Fruit fly (Drosophila melanogaster) whole organism, embryonic: ENCODE data around the gene Megf8.

Source experiments
- Aef1 ChIP-seq: fragments of 200-800 bp; sonication (Bioruptor generic); IDR thresholded peaks from 3 replicates; pipeline ENCODE4 v1.3.6; 2022; ENCODE audit warnings: missing biosample characterization, missing genetic modification characterization
- Asciz ChIP-seq: fragments of 200-800 bp; sonication (Bioruptor generic); optimal IDR thresholded peaks from 2 replicates; lab custom pipeline; 2017; ENCODE audit warnings: missing biosample characterization, mild to moderate bottlenecking, missing genetic modification characterization, missing genetic modification reagents
- B-H1 ChIP-seq: fragments of 200-800 bp; sonication (Bioruptor generic); IDR thresholded peaks from 3 replicates; pipeline ENCODE4 v1.3.6; 2022; ENCODE audit warnings: missing biosample characterization, missing genetic modification characterization
- Bdp1 ChIP-seq: fragments of 200-800 bp; sonication (Bioruptor generic); optimal IDR thresholded peaks from 3 replicates; lab custom pipeline; 2016; ENCODE audit warnings: missing biosample characterization, missing genetic modification characterization
- CG10543 ChIP-seq: fragments of 200-800 bp; sonication (Bioruptor generic); optimal IDR thresholded peaks from 3 replicates; lab custom pipeline; 2017; ENCODE audit warnings: missing biosample characterization, mild to moderate bottlenecking, missing genetic modification characterization, moderate library complexity
- CG11085 ChIP-seq: fragments of 200-800 bp; sonication (Bioruptor generic); IDR thresholded peaks from 2 replicates; pipeline ENCODE4 v1.3.6; 2022; ENCODE audit warnings: missing biosample characterization, missing genetic modification characterization
- CG12659 ChIP-seq: fragments of 200-800 bp; sonication (Bioruptor generic); optimal IDR thresholded peaks from 3 replicates; lab custom pipeline; 2017; ENCODE audit warnings: mild to moderate bottlenecking, missing biosample characterization, missing genetic modification reagents, missing genetic modification characterization
- CG13624 ChIP-seq: fragments of 200-800 bp; sonication (Bioruptor generic); optimal IDR thresholded peaks from 2 replicates; lab custom pipeline; 2016; ENCODE audit warnings: missing biosample characterization, missing genetic modification characterization
- CG14050 ChIP-seq: fragments of 200-800 bp; sonication (Bioruptor generic); IDR thresholded peaks from 3 replicates; pipeline ENCODE4 v1.3.6; 2022; ENCODE audit warnings: missing biosample characterization, missing genetic modification characterization
- CG14710 ChIP-seq: fragments of 200-800 bp; sonication (Bioruptor generic); optimal IDR thresholded peaks from 3 replicates; lab custom pipeline; 2019; ENCODE audit warnings: missing biosample characterization, mild to moderate bottlenecking, missing genetic modification characterization, moderate library complexity
- CG15011 ChIP-seq: fragments of 200-800 bp; sonication (Bioruptor generic); optimal IDR thresholded peaks from 3 replicates; lab custom pipeline; 2018; ENCODE audit warnings: missing biosample characterization, mild to moderate bottlenecking, missing genetic modification characterization
- CG1602 ChIP-seq: fragments of 200-800 bp; sonication (Bioruptor generic); optimal IDR thresholded peaks from 3 replicates; lab custom pipeline; 2016; ENCODE audit warnings: missing biosample characterization, missing genetic modification characterization
- CG17361 ChIP-seq: fragments of 200-800 bp; sonication (Bioruptor generic); IDR thresholded peaks from 3 replicates; pipeline ENCODE4 v1.3.6; 2022; ENCODE audit warnings: missing biosample characterization, missing genetic modification characterization
- CG2678 ChIP-seq: fragments of 200-800 bp; sonication (Bioruptor generic); optimal IDR thresholded peaks from 3 replicates; lab custom pipeline; 2019; ENCODE audit warnings: missing biosample characterization, mild to moderate bottlenecking, missing genetic modification characterization, moderate library complexity
- CG31365 ChIP-seq: fragments of 200-800 bp; sonication (Bioruptor generic); optimal IDR thresholded peaks from 2 replicates; lab custom pipeline; 2018; ENCODE audit warnings: missing biosample characterization, mild to moderate bottlenecking, missing genetic modification characterization
- CG3281 ChIP-seq: fragments of 200-800 bp; sonication (Bioruptor generic); optimal IDR thresholded peaks from 3 replicates; lab custom pipeline; 2017; ENCODE audit warnings: missing biosample characterization, mild to moderate bottlenecking, missing genetic modification characterization
- CG6683 ChIP-seq: fragments of 200-800 bp; sonication (Bioruptor generic); optimal IDR thresholded peaks from 2 replicates; lab custom pipeline; 2017; ENCODE audit warnings: missing biosample characterization, mild to moderate bottlenecking, missing genetic modification characterization, missing genetic modification reagents
- CG6813 ChIP-seq: fragments of 200-800 bp; sonication (Bioruptor generic); optimal IDR thresholded peaks from 2 replicates; lab custom pipeline; 2017; ENCODE audit warnings: missing biosample characterization, missing genetic modification characterization, mild to moderate bottlenecking, moderate library complexity, missing genetic modification reagents
- CG7839 ChIP-seq: fragments of 200-800 bp; sonication (Bioruptor generic); optimal IDR thresholded peaks from 3 replicates; lab custom pipeline; 2018; ENCODE audit warnings: missing biosample characterization, mild to moderate bottlenecking, missing genetic modification characterization, moderate library complexity
- CG8290 ChIP-seq, 3 experiments: fragments of 200-800 bp; sonication (Bioruptor generic); optimal IDR thresholded peaks; 2 replicates each; lab custom pipeline; 2016 to 2019; ENCODE audit warnings: missing biosample characterization in 3 of 3, missing genetic modification characterization in 3 of 3, mild to moderate bottlenecking in 2 of 3, moderate library complexity in 1 of 3
- CG8924 ChIP-seq: fragments of 200-800 bp; optimal IDR thresholded peaks from 3 replicates; lab custom pipeline; 2019; ENCODE audit warnings: missing biosample characterization, mild to moderate bottlenecking, missing genetic modification characterization, moderate library complexity
- CG9727 ChIP-seq: fragments of 200-800 bp; sonication (Bioruptor generic); optimal IDR thresholded peaks from 3 replicates; lab custom pipeline; 2017; ENCODE audit warnings: missing biosample characterization, mild to moderate bottlenecking, missing genetic modification characterization
- Chrac-16 ChIP-seq: fragments of 200-800 bp; sonication (Bioruptor generic); optimal IDR thresholded peaks from 3 replicates; lab custom pipeline; 2016; ENCODE audit warnings: missing biosample characterization, missing genetic modification characterization
- E2f1 ChIP-seq: fragments of 200-800 bp; sonication (Bioruptor generic); IDR thresholded peaks from 2 replicates; pipeline ENCODE4 v1.3.6; 2022; ENCODE audit warnings: missing biosample characterization, missing genetic modification characterization
- Eip74EF ChIP-seq, 2 experiments: fragments of 200-800 bp in 1 of 2; fragments of >200 bp in 1 of 2; sonication (Bioruptor generic) in 1 of 2; optimal IDR thresholded peaks; 2 replicates each; lab custom pipeline; 2017 to 2019; ENCODE audit warnings: missing biosample characterization in 2 of 2, missing genetic modification characterization in 2 of 2, mild to moderate bottlenecking in 1 of 2, moderate library complexity in 1 of 2
- Ets65A ChIP-seq: fragments of 200-800 bp; sonication (Bioruptor generic); peaks from one replicate; lab custom pipeline; 2016; ENCODE audit warnings: missing biosample characterization, missing genetic modification characterization
- Fer1 ChIP-seq: fragments of 200-800 bp; sonication (Bioruptor generic); optimal IDR thresholded peaks from 2 replicates; lab custom pipeline; 2017; ENCODE audit warnings: missing biosample characterization, mild to moderate bottlenecking, missing genetic modification characterization
- Mad ChIP-seq: fragments of 200-800 bp; sonication (Bioruptor generic); optimal IDR thresholded peaks from 2 replicates; lab custom pipeline; 2016; ENCODE audit warnings: missing biosample characterization, missing genetic modification characterization
- Nf-YA ChIP-seq: fragments of 200-800 bp; sonication (Bioruptor generic); IDR thresholded peaks from 2 replicates; pipeline ENCODE4 v1.3.6; 2022; ENCODE audit warnings: missing biosample characterization, missing genetic modification characterization
- Oli ChIP-seq: fragments of 200-800 bp; sonication (Bioruptor generic); optimal IDR thresholded peaks from 2 replicates; lab custom pipeline; 2018; ENCODE audit warnings: missing biosample characterization, mild to moderate bottlenecking, missing genetic modification characterization, moderate library complexity
- Poxn ChIP-seq: fragments of 200-800 bp; sonication (Bioruptor generic); IDR thresholded peaks from 2 replicates; pipeline ENCODE4 v1.3.6; 2022; ENCODE audit warnings: missing biosample characterization, missing genetic modification characterization
- Usf ChIP-seq: fragments of 200-800 bp; sonication (Bioruptor generic); optimal IDR thresholded peaks from 2 replicates; lab custom pipeline; 2017; ENCODE audit warnings: missing genotype, missing biosample characterization, missing genetic modification characterization
- Xrp1 ChIP-seq: fragments of 200-800 bp; sonication (Bioruptor generic); IDR thresholded peaks from 2 replicates; pipeline ENCODE4 v1.3.6; 2022; ENCODE audit warnings: missing biosample characterization, missing genetic modification characterization
- aop ChIP-seq: fragments of 200-800 bp; sonication (Bioruptor generic); IDR thresholded peaks from 2 replicates; pipeline ENCODE4 v1.3.6; 2022; ENCODE audit warnings: missing biosample characterization, missing genetic modification characterization
- ato ChIP-seq: fragments of 200-800 bp; sonication (Bioruptor generic); IDR thresholded peaks from 2 replicates; pipeline ENCODE4 v1.3.6; 2022; ENCODE audit warnings: missing biosample characterization, missing genetic modification characterization; ENCODE audit not compliant: partially characterized antibody
- az2 ChIP-seq: fragments of 200-800 bp; sonication (Bioruptor generic); optimal IDR thresholded peaks from 3 replicates; lab custom pipeline; 2016; ENCODE audit warnings: missing biosample characterization, missing genetic modification characterization
- bowl ChIP-seq: fragments of 200-800 bp; sonication (Bioruptor generic); IDR thresholded peaks from 2 replicates; pipeline ENCODE4 v1.3.6; 2022; ENCODE audit warnings: missing biosample characterization, missing genetic modification characterization
- crol ChIP-seq: fragments of 200-800 bp; sonication (Bioruptor generic); IDR thresholded peaks from 2 replicates; pipeline ENCODE4 v1.3.6; 2022; ENCODE audit warnings: missing biosample characterization, missing genetic modification characterization
- dysf ChIP-seq: fragments of 200-800 bp; sonication (Bioruptor generic); IDR thresholded peaks from 3 replicates; pipeline ENCODE4 v1.3.6; 2022; ENCODE audit warnings: missing biosample characterization, missing genetic modification characterization
- ftz-f1 ChIP-seq: fragments of 200-800 bp; sonication (Bioruptor generic); optimal IDR thresholded peaks from 2 replicates; lab custom pipeline; 2016; ENCODE audit warnings: missing biosample characterization, missing genetic modification characterization
- lbe ChIP-seq: fragments of 200-800 bp; sonication (Bioruptor generic); optimal IDR thresholded peaks from 2 replicates; lab custom pipeline; 2016; ENCODE audit warnings: missing biosample characterization, mild to moderate bottlenecking, missing genetic modification characterization
- peb ChIP-seq: fragments of 200-800 bp; sonication (Bioruptor generic); IDR thresholded peaks from 2 replicates; pipeline ENCODE4 v1.3.6; 2022; ENCODE audit warnings: missing biosample characterization, missing genetic modification characterization
- pfk ChIP-seq: fragments of 200-800 bp; sonication (Bioruptor generic); optimal IDR thresholded peaks from 2 replicates; lab custom pipeline; 2018; ENCODE audit warnings: missing biosample characterization, mild to moderate bottlenecking, missing genetic modification characterization, moderate library complexity
- run ChIP-seq: fragments of 200-800 bp; sonication (Bioruptor generic); optimal IDR thresholded peaks from 3 replicates; lab custom pipeline; 2018; ENCODE audit warnings: missing biosample characterization, mild to moderate bottlenecking, missing genetic modification characterization
- sens ChIP-seq: fragments of 200-800 bp; sonication (Bioruptor generic); peaks from one replicate; lab custom pipeline; 2016; ENCODE audit warnings: missing biosample characterization, missing genetic modification characterization
- sug ChIP-seq: fragments of 200-800 bp; optimal IDR thresholded peaks from 2 replicates; lab custom pipeline; 2019; ENCODE audit warnings: missing biosample characterization, mild to moderate bottlenecking, missing genetic modification characterization, moderate library complexity
- tin ChIP-seq: fragments of 200-800 bp; sonication (Bioruptor generic); optimal IDR thresholded peaks from 3 replicates; lab custom pipeline; 2016; ENCODE audit warnings: missing biosample characterization, missing genetic modification characterization
- twi ChIP-seq: fragments of 200-800 bp; optimal IDR thresholded peaks from 2 replicates; lab custom pipeline; 2019; ENCODE audit warnings: missing biosample characterization, mild to moderate bottlenecking, missing genetic modification characterization, moderate library complexity
- z ChIP-seq: fragments of 200-800 bp; sonication (Bioruptor generic); IDR thresholded peaks from 3 replicates; pipeline ENCODE4 v1.3.6; 2022; ENCODE audit warnings: missing biosample characterization, missing genetic modification characterization
- zen ChIP-seq: fragments of 200-800 bp; sonication (Bioruptor generic); optimal IDR thresholded peaks from 3 replicates; lab custom pipeline; 2018; ENCODE audit warnings: missing biosample characterization, mild to moderate bottlenecking, missing genetic modification characterization, moderate library complexity

The Megf8 gene

dm6 chr2L:7997290-7998079 lies 45.8 kb upstream of the Megf8 start (continued):
- TF ChIP-seq CG13624 (GFP tag; lab: Kevin White, UChicago) (no peak), az2 (no peak), CG7839 (tag; lab: Kevin White, UChicago) (peak; percentile 27), twi (tag; lab: Kevin White, UChicago) (no peak), CG8290 (GFP tag; optimal IDR thresholded peaks at IDR 0.05; lab: Kevin White, UChicago) (no peak), CG8290 (tag; optimal IDR thresholded peaks at IDR 0.05; lab: Kevin White, UChicago) (no peak), CG8924 (tag; lab: Kevin White, UChicago) (peak; percentile 11), ftz-f1 (no peak), CG12659 (GFP tag; lab: Kevin White, UChicago) (no peak), CG9727 (GFP tag; lab: Kevin White, UChicago) (peak; percentile 11), lbe (no peak), peb (GFP tag; lab: Robert Waterston, UW) (no peak), dysf (GFP tag; lab: Robert Waterston, UW) (no peak), aop (no peak), Xrp1 (GFP tag; lab: Robert Waterston, UW) (peak; percentile 59; the same call in 1 of the 2 replicates), CG17361 (peak; percentile 60; the same call in 2 of the 3 replicates), Poxn (GFP tag; lab: Robert Waterston, UW) (no peak), zen (no peak), CG15011 (no peak), Asciz (GFP tag; lab: Kevin White, UChicago) (peak; percentile 36), B-H1 (GFP tag; lab: Robert Waterston, UW) (no peak), Bdp1 (GFP tag; lab: Kevin White, UChicago) (no peak), tin (GFP tag; lab: Kevin White, UChicago) (peak; percentile 1), CG6683 (GFP tag; lab: Kevin White, UChicago) (no peak), E2f1 (GFP tag; lab: Robert Waterston, UW) (0 out of 2 replicates have a peak, but pooled peaks have one; percentile 10), bowl (GFP tag; lab: Robert Waterston, UW) (no peak), Mad (GFP tag; lab: Kevin White, UChicago) (no peak), CG6813 (GFP tag; lab: Kevin White, UChicago) (no peak), sens (GFP tag; lab: Kevin White, UChicago) (no peak), CG14710 (peak; percentile 35), Aef1 (GFP tag; lab: Robert Waterston, UW) (0 out of 3 replicates have a peak, but pooled peaks have one; percentile 16), Ets65A (GFP tag; lab: Kevin White, UChicago) (peak; percentile 33), pfk (no peak), CG14050 (GFP tag; lab: Robert Waterston, UW) (no peak), Oli (no peak), CG31365 (no peak), CG10543 (GFP tag; lab: Kevin White, UChicago) (no peak), Fer1 (peak; percentile 32), CG11085 (GFP tag; lab: Robert Waterston, UW) (no peak), CG2678 (tag; lab: Kevin White, UChicago) (peak; percentile 47), CG1602 (GFP tag; lab: Kevin White, UChicago) (no peak), Usf (GFP tag; lab: Kevin White, UChicago) (no peak), ato (no peak), crol (GFP tag; lab: Robert Waterston, UW) (no peak), Eip74EF (GFP tag; optimal IDR thresholded peaks at IDR 0.05; lab: Kevin White, UChicago) (no peak), Nf-YA (GFP tag; lab: Robert Waterston, UW) (no peak), z (no peak), Chrac-16 (GFP tag; lab: Kevin White, UChicago) (no peak), run (tag; lab: Kevin White, UChicago) (no peak), CG3281 (GFP tag; lab: Kevin White, UChicago) (no peak), sug (tag; lab: Kevin White, UChicago) (no peak)
